Worm (Caenorhabditis elegans) whole organism, late embryonic: Measurements from ENCODE around the gene gakh-1.
A peak's percentile ranks its signal among the peaks of the same experiment; 100 is the strongest.

Experiments
- C38D4.7 ChIP-seq: fragments of 200-800 bp; sonication (Bioruptor generic); optimal IDR thresholded peaks from 2 replicates; lab custom pipeline; 2018; ENCODE audit warnings: mild to moderate bottlenecking, missing genetic modification characterization, moderate library complexity, missing compliant biosample characterization
- F13H6.1 ChIP-seq: sonication (generic microtip); optimal IDR thresholded peaks from 2 replicates; lab custom pipeline; 2016; ENCODE audit warnings: missing genetic modification characterization, missing compliant biosample characterization
- K02D7.2 ChIP-seq: sonication (generic microtip); optimal IDR thresholded peaks from 2 replicates; lab custom pipeline; 2017; ENCODE audit warnings: mild to moderate bottlenecking, missing genetic modification characterization, missing compliant biosample characterization
- K09A11.1 ChIP-seq: sonication (generic microtip); optimal IDR thresholded peaks from 2 replicates; lab custom pipeline; 2017; ENCODE audit warnings: antibody characterized with exemption, mild to moderate bottlenecking, missing genetic modification characterization, missing compliant biosample characterization; ENCODE audit not compliant: insufficient read depth
- T23F11.4 ChIP-seq: fragments of 200-800 bp; sonication (Bioruptor generic); optimal IDR thresholded peaks from 2 replicates; lab custom pipeline; 2018; ENCODE audit warnings: mild to moderate bottlenecking, missing genetic modification characterization, missing compliant biosample characterization
- Y22D7AL.16 ChIP-seq: sonication (generic microtip); optimal IDR thresholded peaks from 2 replicates; lab custom pipeline; 2016; ENCODE audit warnings: missing genetic modification characterization, missing compliant biosample characterization
- ceh-14 ChIP-seq: sonication (generic microtip); optimal IDR thresholded peaks from 2 replicates; lab custom pipeline; 2016; ENCODE audit warnings: missing genotype, missing genetic modification characterization, missing compliant biosample characterization
- ceh-18 ChIP-seq: sonication (generic microtip); optimal IDR thresholded peaks from 2 replicates; lab custom pipeline; 2016; ENCODE audit warnings: missing genetic modification characterization, missing compliant biosample characterization
- ceh-22 ChIP-seq: sonication (generic microtip); optimal IDR thresholded peaks from 2 replicates; lab custom pipeline; 2017; ENCODE audit warnings: missing biosample characterization, missing genetic modification characterization
- ceh-24 ChIP-seq: sonication (generic microtip); optimal IDR thresholded peaks from 2 replicates; lab custom pipeline; 2016; ENCODE audit warnings: mild to moderate bottlenecking, missing genetic modification characterization, missing compliant biosample characterization
- ceh-31 ChIP-seq: sonication (generic microtip); optimal IDR thresholded peaks from 2 replicates; lab custom pipeline; 2016; ENCODE audit warnings: missing genetic modification characterization, missing compliant biosample characterization
- ceh-34 ChIP-seq: sonication (generic microtip); optimal IDR thresholded peaks from 2 replicates; lab custom pipeline; 2016; ENCODE audit warnings: mild to moderate bottlenecking, missing genetic modification characterization, missing compliant biosample characterization
- ceh-6 ChIP-seq: fragments of 200-800 bp; sonication (Bioruptor generic); optimal IDR thresholded peaks from 2 replicates; lab custom pipeline; 2018; ENCODE audit warnings: mild to moderate bottlenecking, missing genetic modification characterization, missing compliant biosample characterization
- ceh-9 ChIP-seq: sonication (generic microtip); optimal IDR thresholded peaks from 2 replicates; lab custom pipeline; 2016; ENCODE audit warnings: mild to moderate bottlenecking, missing genetic modification characterization, inconsistent platforms, missing compliant biosample characterization
- dmd-4 ChIP-seq: sonication (generic microtip); optimal IDR thresholded peaks from 2 replicates; lab custom pipeline; 2016; ENCODE audit warnings: borderline replicate concordance, missing genetic modification characterization, missing compliant biosample characterization
- ets-4 ChIP-seq: sonication (generic microtip); optimal IDR thresholded peaks from 2 replicates; lab custom pipeline; 2016; ENCODE audit warnings: missing genetic modification characterization, missing compliant biosample characterization
- eyg-1 ChIP-seq: sonication (generic microtip); optimal IDR thresholded peaks from 2 replicates; lab custom pipeline; 2016; ENCODE audit warnings: missing genotype, missing genetic modification characterization, missing compliant biosample characterization
- fkh-10 ChIP-seq: fragments of 150-350 bp; optimal IDR thresholded peaks from 2 replicates; lab custom pipeline; 2014; ENCODE audit warnings: missing biosample characterization, missing genetic modification reagents, missing genetic modification characterization
- gmeb-2 ChIP-seq: sonication (generic microtip); optimal IDR thresholded peaks from 2 replicates; lab custom pipeline; 2016; ENCODE audit warnings: missing genetic modification characterization, inconsistent platforms, missing compliant biosample characterization
- hlh-13 ChIP-seq: fragments of 200-800 bp; sonication (Bioruptor generic); optimal IDR thresholded peaks from 2 replicates; lab custom pipeline; 2018; ENCODE audit warnings: mild to moderate bottlenecking, missing genetic modification characterization, missing compliant biosample characterization
- hlh-15 ChIP-seq: sonication (generic microtip); optimal IDR thresholded peaks from 2 replicates; lab custom pipeline; 2016; ENCODE audit warnings: missing genetic modification characterization, missing compliant biosample characterization
- hlh-30 ChIP-seq: sonication (generic microtip); optimal IDR thresholded peaks from 2 replicates; lab custom pipeline; 2017; ENCODE audit warnings: antibody characterized with exemption, missing genetic modification characterization, missing compliant biosample characterization; ENCODE audit not compliant: insufficient read depth
- hlh-8 ChIP-seq: sonication (generic microtip); optimal IDR thresholded peaks from 2 replicates; lab custom pipeline; 2016; ENCODE audit warnings: missing genotype, missing genetic modification characterization, missing compliant biosample characterization
- lim-6 ChIP-seq: sonication (generic microtip); optimal IDR thresholded peaks from 2 replicates; lab custom pipeline; 2016; ENCODE audit warnings: missing genetic modification characterization, missing compliant biosample characterization
- nfya-1 ChIP-seq: sonication (generic microtip); optimal IDR thresholded peaks from 2 replicates; lab custom pipeline; 2017; ENCODE audit warnings: missing genetic modification characterization, mild to moderate bottlenecking, missing compliant biosample characterization, antibody characterized with exemption, moderate library complexity
- nhr-232 ChIP-seq: sonication (generic microtip); optimal IDR thresholded peaks from 2 replicates; lab custom pipeline; 2016; ENCODE audit warnings: missing genetic modification characterization, missing compliant biosample characterization
- odd-2 ChIP-seq: sonication (generic microtip); optimal IDR thresholded peaks from 2 replicates; lab custom pipeline; 2017; ENCODE audit warnings: antibody characterized with exemption, mild to moderate bottlenecking, missing genetic modification characterization, missing compliant biosample characterization
- pax-1 ChIP-seq: fragments of 150-350 bp; optimal IDR thresholded peaks from 2 replicates; lab custom pipeline; 2014; ENCODE audit warnings: missing biosample characterization, missing genetic modification characterization
- pha-2 ChIP-seq: sonication (generic microtip); optimal IDR thresholded peaks from 2 replicates; lab custom pipeline; 2017; ENCODE audit warnings: mild to moderate bottlenecking, missing genetic modification characterization, missing compliant biosample characterization
- ref-2 ChIP-seq: sonication (generic microtip); optimal IDR thresholded peaks from 2 replicates; lab custom pipeline; 2016; ENCODE audit warnings: missing genetic modification characterization, missing compliant biosample characterization
- rnt-1 ChIP-seq: sonication (generic microtip); optimal IDR thresholded peaks from 2 replicates; lab custom pipeline; 2016; ENCODE audit warnings: missing genetic modification characterization, missing compliant biosample characterization
- sdc-2 ChIP-seq: sonication (generic microtip); optimal IDR thresholded peaks from 2 replicates; lab custom pipeline; 2016; ENCODE audit warnings: missing genotype, missing genetic modification characterization, missing compliant biosample characterization
- sox-2 ChIP-seq: fragments of 200-800 bp; sonication (Bioruptor generic); IDR thresholded peaks from 2 replicates; pipeline ENCODE4 v1.3.6; 2022; ENCODE audit warnings: missing genetic modification reagents, missing genetic modification characterization, missing compliant biosample characterization
- tbx-2 ChIP-seq: sonication (generic microtip); optimal IDR thresholded peaks from 2 replicates; lab custom pipeline; 2016; ENCODE audit warnings: missing genetic modification characterization, missing compliant biosample characterization
- unc-42 ChIP-seq: sonication (generic microtip); optimal IDR thresholded peaks from 2 replicates; lab custom pipeline; 2016; ENCODE audit warnings: missing genotype, missing genetic modification characterization, missing compliant biosample characterization
- unc-55 ChIP-seq: sonication (generic microtip); optimal IDR thresholded peaks from 2 replicates; lab custom pipeline; 2017; ENCODE audit warnings: missing biosample characterization, missing genetic modification reagents, missing genetic modification characterization
- ztf-16 ChIP-seq: sonication (generic microtip); optimal IDR thresholded peaks from 2 replicates; lab custom pipeline; 2017; ENCODE audit warnings: missing genetic modification characterization, missing compliant biosample characterization

gakh-1 gene

ce11 chrX:5818176-5818575, 35.9 kb downstream of the gakh-1 start (continued):
- TF ChIP-seq ref-2 = peak; percentile 61
- peak; percentile 70 for TF ChIP-seq unc-55
- no peak for TF ChIP-seq ceh-24 (tag; lab: Kevin White, UChicago)
- TF ChIP-seq ztf-16 (tag; lab: Kevin White, UChicago) = no peak
- TF ChIP-seq pax-1 (tag; lab: Kevin White, UChicago) = no peak
- no peak for TF ChIP-seq hlh-30 (tag; lab: Kevin White, UChicago)
- TF ChIP-seq nhr-232 (tag; lab: Kevin White, UChicago) = peak; percentile 31
- TF ChIP-seq sox-2 (GFP tag; lab: Robert Waterston, UW) = no peak
- no peak for TF ChIP-seq ceh-9 (tag; lab: Kevin White, UChicago)
- TF ChIP-seq hlh-15 = no peak
- peak; percentile 41 for TF ChIP-seq hlh-8
- no peak for TF ChIP-seq Y22D7AL.16
- peak; percentile 80 for TF ChIP-seq rnt-1 (tag; lab: Kevin White, UChicago)

ce11 chrX:5819702-5820470, 37.6 kb downstream of the gakh-1 start:
- TF ChIP-seq ztf-16 (tag; lab: Kevin White, UChicago) = no peak
- TF ChIP-seq K09A11.1 (tag; lab: Kevin White, UChicago) = no peak
- TF ChIP-seq dmd-4 (tag; lab: Kevin White, UChicago) = peak; percentile 46
- TF ChIP-seq ceh-18 = peak; percentile 57
- no peak for TF ChIP-seq hlh-8
- peak; percentile 39 for TF ChIP-seq unc-42 (tag; lab: Kevin White, UChicago)
- no peak for TF ChIP-seq fkh-10 (GFP tag; lab: Kevin White, UChicago)

- TF ChIP-seq ceh-18 (no peak), ceh-22 (tag; lab: Kevin White, UChicago) (no peak), sdc-2 (tag; lab: Kevin White, UChicago) (peak; percentile 11), K02D7.2 (peak; percentile 32), ceh-31 (tag; lab: Kevin White, UChicago) (peak; percentile 22), T23F11.4 (GFP tag; lab: Kevin White, UChicago) (no peak), nfya-1 (tag; lab: Kevin White, UChicago) (no peak), ceh-6 (GFP tag; lab: Kevin White, UChicago) (peak; percentile 43), hlh-13 (no peak), C38D4.7 (GFP tag; lab: Kevin White, UChicago) (no peak)
These were observed 38.6 kb downstream of the gakh-1 start for ce11 chrX:5820880-5821279.

- TF ChIP-seq lim-6 = no peak
- no peak for TF ChIP-seq rnt-1 (tag; lab: Kevin White, UChicago)
- no peak for TF ChIP-seq ceh-14
- no peak for TF ChIP-seq eyg-1 (tag; lab: Kevin White, UChicago)
- TF ChIP-seq nhr-232 (tag; lab: Kevin White, UChicago) = no peak
- no peak for TF ChIP-seq ets-4
- no peak for TF ChIP-seq gmeb-2 (tag; lab: Kevin White, UChicago)
- no peak for TF ChIP-seq F13H6.1 (tag; lab: Kevin White, UChicago)
- no peak for TF ChIP-seq odd-2 (tag; lab: Kevin White, UChicago)
- no peak for TF ChIP-seq ceh-34 (tag; lab: Kevin White, UChicago)
- no peak for TF ChIP-seq tbx-2 (tag; lab: Kevin White, UChicago)
- no peak for TF ChIP-seq pha-2 (tag; lab: Kevin White, UChicago)
- TF ChIP-seq hlh-13 = no peak
- no peak for TF ChIP-seq ceh-31 (tag; lab: Kevin White, UChicago)
These were observed 39.5 kb downstream of the gakh-1 start, which contains the start of gene hbl-1 for ce11 chrX:5821842-5822241. Gene hbl-1, plus strand, starts transcription at chrX:5822142.
